Worm (Caenorhabditis elegans): Measurements from ENCODE around the gene clec-143.

DNA sequence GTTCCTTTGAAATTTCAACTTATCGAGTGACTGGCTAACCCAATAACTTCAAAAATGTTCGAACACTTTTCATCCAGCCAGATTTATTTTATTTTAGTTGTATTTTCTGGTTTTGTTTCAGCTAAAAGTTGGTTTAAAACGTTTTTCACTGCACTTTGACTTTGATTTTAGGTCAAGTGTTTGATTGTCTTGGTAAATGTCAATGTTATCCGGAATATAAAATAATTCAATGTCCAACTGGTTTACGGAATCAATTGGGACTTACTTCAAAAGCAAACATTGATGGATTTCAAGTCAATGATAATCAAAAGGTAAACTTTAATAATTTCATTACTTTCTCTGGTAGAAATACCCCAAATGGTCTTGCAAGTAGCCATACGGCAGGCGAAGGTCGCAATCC is 13.8 kb upstream of the clec-143 start:
- TF ChIP-seq him-1 (tag; optimal IDR thresholded peaks at IDR 0.05) (no peak), dao-5 (tag; optimal IDR thresholded peaks at IDR 0.05) (no peak)

Data from whole organism, L4/young adult.